Fruit fly (Drosophila melanogaster): ENCODE measurements around the gene CG12065.
A peak's percentile ranks its signal among the peaks of the same experiment; 100 is the strongest.

Gene CG12065

dm6 chrX:8538182-8538581 is 35.9 kb upstream of the CG12065 start (continued):
- TF ChIP-seq CG17829 (tag; optimal IDR thresholded peaks at IDR 0.05) (peak; percentile 72), CG4282 (GFP tag; optimal IDR thresholded peaks at IDR 0.05) (no peak), org-1 (GFP tag; optimal IDR thresholded peaks at IDR 0.05) (peak; percentile 59), Atf6 (GFP tag; IDR thresholded peaks at IDR 0.05) (peak; percentile 55), CG4707 (GFP tag; optimal IDR thresholded peaks at IDR 0.05) (peak; percentile 66), HLH54F (GFP tag; optimal IDR thresholded peaks at IDR 0.05) (peak; percentile 12), Dref (GFP tag; IDR thresholded peaks at IDR 0.05) (no peak), wor (GFP tag; IDR thresholded peaks at IDR 0.05) (peak; percentile 40; the same call in 1 of the 2 replicates), CG2678 (tag; optimal IDR thresholded peaks at IDR 0.05) (peak; percentile 79), CG17568 (GFP tag; optimal IDR thresholded peaks at IDR 0.05) (no peak), wdn (GFP tag; IDR thresholded peaks at IDR 0.05) (peak; percentile 36; the same call in 1 of the 2 replicates), grau (tag; optimal IDR thresholded peaks at IDR 0.05) (peak; percentile 67), Hmr (GFP tag; optimal IDR thresholded peaks at IDR 0.05) (peak; percentile 54), eyg (GFP tag; optimal IDR thresholded peaks at IDR 0.05) (peak; percentile 8), kah (GFP tag; optimal IDR thresholded peaks at IDR 0.05) (peak; percentile 30), eve (GFP tag; optimal IDR thresholded peaks at IDR 0.05) (peak in 1 of 2 experiments; percentile 61), CG5953 (GFP tag; IDR thresholded peaks at IDR 0.05) (0 out of 2 replicates have a peak, but pooled peaks have one; percentile 34), CG31441 (GFP tag; IDR thresholded peaks at IDR 0.05) (peak; percentile 75), CG31224 (GFP tag; IDR thresholded peaks at IDR 0.05) (0 out of 2 replicates have a peak, but pooled peaks have one; percentile 30), jumu (GFP tag; optimal IDR thresholded peaks at IDR 0.05) (peak; percentile 50), psq (GFP tag; optimal IDR thresholded peaks at IDR 0.05) (no peak), CG32532 (GFP tag; IDR thresholded peaks at IDR 0.05) (peak; percentile 68), Antp (GFP tag; optimal IDR thresholded peaks at IDR 0.05) (peak; percentile 68), pho (GFP tag; optimal IDR thresholded peaks at IDR 0.05) (peak; percentile 22), sisA (GFP tag; IDR thresholded peaks at IDR 0.05) (peak; percentile 66), Oli (tag; optimal IDR thresholded peaks at IDR 0.05) (peak; percentile 63), Chrac-16 (GFP tag; optimal IDR thresholded peaks at IDR 0.05) (peak; percentile 41), dati (GFP tag; IDR thresholded peaks at IDR 0.05) (no peak), MESR4 (GFP tag; optimal IDR thresholded peaks at IDR 0.05) (no peak), twi (tag; optimal IDR thresholded peaks at IDR 0.05) (peak; percentile 27), CG8359 (GFP tag; optimal IDR thresholded peaks at IDR 0.05; ENCODE audit: borderline replicate concordance) (peak; percentile 16), CG30020 (tag; optimal IDR thresholded peaks at IDR 0.05) (no peak), luna (GFP tag; optimal IDR thresholded peaks at IDR 0.05) (no peak), CG3995 (GFP tag; optimal IDR thresholded peaks at IDR 0.05) (no peak), Lhr (GFP tag; optimal IDR thresholded peaks at IDR 0.05) (no peak), Drgx (GFP tag; IDR thresholded peaks at IDR 0.05) (no peak), wek (GFP tag; optimal IDR thresholded peaks at IDR 0.05) (peak; percentile 10), sima (GFP tag; optimal IDR thresholded peaks at IDR 0.05) (peak; percentile 13), pzg (GFP tag; optimal IDR thresholded peaks at IDR 0.05) (no peak), CG30431 (GFP tag; optimal IDR thresholded peaks at IDR 0.05) (no peak), Ravus (GFP tag; IDR thresholded peaks at IDR 0.05) (peak; percentile 39), mld (GFP tag; IDR thresholded peaks at IDR 0.05; ENCODE audit: partially characterized antibody) (no peak), Sin3A (optimal IDR thresholded peaks at IDR 0.05) (no peak), otp (GFP tag; IDR thresholded peaks at IDR 0.05) (0 out of 3 replicates have a peak, but pooled peaks have one; percentile 47), dan (GFP tag; IDR thresholded peaks at IDR 0.05) (no peak), CG17359 (tag; optimal IDR thresholded peaks at IDR 0.05) (peak; percentile 73), E2f2 (GFP tag; IDR thresholded peaks at IDR 0.05) (peak; percentile 42; the same call in 1 of the 2 replicates), CG11504 (tag; optimal IDR thresholded peaks at IDR 0.05) (peak; percentile 85), prd (optimal IDR thresholded peaks at IDR 0.05) (no peak), prd (GFP tag; IDR thresholded peaks at IDR 0.05) (peak; percentile 69), CG2875 (GFP tag; optimal IDR thresholded peaks at IDR 0.05) (peak; percentile 18), tx (GFP tag; optimal IDR thresholded peaks at IDR 0.05) (no peak)

Measured in whole organism, embryonic.